Fruit fly (Drosophila melanogaster): ENCODE measurements around the gene CG42585.

DNA sequence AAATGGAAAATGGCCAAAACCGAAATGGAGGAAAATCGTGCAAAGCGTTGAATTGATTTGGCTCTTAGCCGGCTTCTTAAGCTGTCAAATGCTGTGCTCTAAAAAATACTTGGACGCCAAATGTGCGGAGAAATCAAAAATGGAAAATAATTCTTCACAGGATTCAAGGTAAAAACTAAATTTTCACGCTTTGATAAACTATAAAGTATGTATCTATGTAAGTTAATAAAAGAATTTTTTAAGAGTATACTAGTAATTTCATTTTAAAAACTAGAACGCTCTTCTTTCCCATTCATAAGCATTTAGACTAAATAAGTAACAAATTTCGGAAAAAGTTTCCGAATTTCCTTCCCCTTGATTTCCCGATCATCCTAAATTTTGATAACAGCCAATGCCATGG lies 22.8 kb downstream of the CG42585 start, which contains the start of gene CSN1a:
- TF ChIP-seq usp (GFP tag; optimal IDR thresholded peaks at IDR 0.05) (no peak), pan (optimal IDR thresholded peaks at IDR 0.05) (no peak), CG8478 (optimal IDR thresholded peaks at IDR 0.05) (no peak), psq (optimal IDR thresholded peaks at IDR 0.05) (no peak), Dll (optimal IDR thresholded peaks at IDR 0.05) (no peak)
